Fruit fly (Drosophila melanogaster) whole organism, embryonic: ENCODE results near the gene kdn.
A peak's percentile ranks its signal among the peaks of the same experiment; 100 is the strongest.

Experiments
- Asciz ChIP-seq: fragments of 200-800 bp; sonication (Bioruptor generic); optimal IDR thresholded peaks from 2 replicates; lab custom pipeline; 2017; ENCODE audit warnings: missing biosample characterization, mild to moderate bottlenecking, missing genetic modification characterization, missing genetic modification reagents
- Atf6 ChIP-seq: fragments of 200-800 bp; sonication (Bioruptor generic); IDR thresholded peaks from 2 replicates; pipeline ENCODE4 v1.3.6; 2022; ENCODE audit warnings: missing biosample characterization, missing genetic modification characterization
- Bgb ChIP-seq: fragments of 200-800 bp; sonication (Bioruptor generic); IDR thresholded peaks from 2 replicates; pipeline ENCODE4 v1.3.6; 2022; ENCODE audit warnings: missing biosample characterization, missing genetic modification characterization; ENCODE audit not compliant: partially characterized antibody
- CG11695 ChIP-seq: fragments of 200-800 bp; sonication (Bioruptor generic); IDR thresholded peaks from 3 replicates; pipeline ENCODE4 v1.3.6; 2022; ENCODE audit warnings: missing biosample characterization, missing genetic modification characterization
- CG11723 ChIP-seq: fragments of 200-800 bp; sonication (Bioruptor generic); optimal IDR thresholded peaks from 2 replicates; lab custom pipeline; 2017; ENCODE audit warnings: missing biosample characterization, mild to moderate bottlenecking, missing genetic modification characterization
- CG12659 ChIP-seq: fragments of 200-800 bp; sonication (Bioruptor generic); optimal IDR thresholded peaks from 3 replicates; lab custom pipeline; 2017; ENCODE audit warnings: mild to moderate bottlenecking, missing biosample characterization, missing genetic modification reagents, missing genetic modification characterization
- CG14441 ChIP-seq: fragments of 200-800 bp; sonication (Bioruptor generic); IDR thresholded peaks from 2 replicates; pipeline ENCODE4 v1.3.6; 2022; ENCODE audit warnings: missing biosample characterization, missing genetic modification characterization
- CG14965 ChIP-seq: fragments of 200-800 bp; sonication (Bioruptor generic); optimal IDR thresholded peaks from 2 replicates; lab custom pipeline; 2016; ENCODE audit warnings: missing biosample characterization, missing genetic modification characterization, borderline replicate concordance
- CG15011 ChIP-seq: fragments of 200-800 bp; sonication (Bioruptor generic); optimal IDR thresholded peaks from 3 replicates; lab custom pipeline; 2018; ENCODE audit warnings: missing biosample characterization, mild to moderate bottlenecking, missing genetic modification characterization
- CG15514 ChIP-seq: fragments of 200-800 bp; sonication (Bioruptor generic); optimal IDR thresholded peaks from 3 replicates; lab custom pipeline; 2017; ENCODE audit warnings: missing biosample characterization, missing genetic modification characterization, mild to moderate bottlenecking, moderate library complexity, missing genetic modification reagents
- CG15696 ChIP-seq: fragments of 200-800 bp; sonication (Bioruptor generic); optimal IDR thresholded peaks from 2 replicates; lab custom pipeline; 2019; ENCODE audit warnings: missing biosample characterization, mild to moderate bottlenecking, missing genetic modification characterization, moderate library complexity
- CG1602 ChIP-seq: fragments of 200-800 bp; sonication (Bioruptor generic); optimal IDR thresholded peaks from 3 replicates; lab custom pipeline; 2016; ENCODE audit warnings: missing biosample characterization, missing genetic modification characterization
- CG16815 ChIP-seq: fragments of 200-800 bp; sonication (Bioruptor generic); optimal IDR thresholded peaks from 3 replicates; lab custom pipeline; 2017; ENCODE audit warnings: missing biosample characterization, mild to moderate bottlenecking, missing genetic modification characterization
- CG1792 ChIP-seq: fragments of 200-800 bp; sonication (Bioruptor generic); optimal IDR thresholded peaks from 2 replicates; lab custom pipeline; 2016; ENCODE audit warnings: missing biosample characterization, missing genetic modification characterization
- CG2678 ChIP-seq: fragments of 200-800 bp; sonication (Bioruptor generic); optimal IDR thresholded peaks from 3 replicates; lab custom pipeline; 2019; ENCODE audit warnings: missing biosample characterization, mild to moderate bottlenecking, missing genetic modification characterization, moderate library complexity
- CG42726 ChIP-seq: fragments of 200-800 bp; sonication (Bioruptor generic); IDR thresholded peaks from 2 replicates; pipeline ENCODE4 v1.3.6; 2022; ENCODE audit warnings: missing biosample characterization, missing genetic modification characterization; ENCODE audit not compliant: partially characterized antibody
- CG4707 ChIP-seq: fragments of 200-800 bp; sonication (Bioruptor generic); optimal IDR thresholded peaks from 2 replicates; lab custom pipeline; 2018; ENCODE audit warnings: missing biosample characterization, mild to moderate bottlenecking, missing genetic modification characterization, moderate library complexity
- CG4820 ChIP-seq: fragments of 200-800 bp; sonication (Bioruptor generic); optimal IDR thresholded peaks from 3 replicates; lab custom pipeline; 2016; ENCODE audit warnings: missing biosample characterization, missing genetic modification characterization
- CG5180 ChIP-seq: fragments of 200-800 bp; sonication (Bioruptor generic); optimal IDR thresholded peaks from 3 replicates; lab custom pipeline; 2017; ENCODE audit warnings: missing biosample characterization, missing genetic modification characterization, mild to moderate bottlenecking, moderate library complexity, missing genetic modification reagents
- CG6689 ChIP-seq: fragments of 200-800 bp; sonication (Bioruptor generic); IDR thresholded peaks from 2 replicates; pipeline ENCODE4 v1.3.6; 2022; ENCODE audit warnings: missing biosample characterization, missing genetic modification characterization
- CG6813 ChIP-seq: fragments of 200-800 bp; sonication (Bioruptor generic); optimal IDR thresholded peaks from 2 replicates; lab custom pipeline; 2017; ENCODE audit warnings: missing biosample characterization, missing genetic modification characterization, mild to moderate bottlenecking, moderate library complexity, missing genetic modification reagents
- CG7271 ChIP-seq: fragments of 200-800 bp; sonication (Bioruptor generic); optimal IDR thresholded peaks from 2 replicates; lab custom pipeline; 2018; ENCODE audit warnings: missing biosample characterization, mild to moderate bottlenecking, missing genetic modification characterization, moderate library complexity
- CG7357 ChIP-seq: fragments of 200-800 bp; sonication (Bioruptor generic); IDR thresholded peaks from 3 replicates; pipeline ENCODE4 v1.3.6; 2022; ENCODE audit warnings: missing biosample characterization, missing genetic modification characterization
- CG7987 ChIP-seq: fragments of 200-800 bp; sonication (Bioruptor generic); optimal IDR thresholded peaks from 2 replicates; lab custom pipeline; 2018; ENCODE audit warnings: missing biosample characterization, mild to moderate bottlenecking, missing genetic modification characterization, moderate library complexity
- CG8388 ChIP-seq: fragments of 200-800 bp; sonication (Bioruptor generic); optimal IDR thresholded peaks from 2 replicates; lab custom pipeline; 2019; ENCODE audit warnings: missing biosample characterization, mild to moderate bottlenecking, missing genetic modification characterization, moderate library complexity
- CG8478 ChIP-seq: fragments of >200 bp; optimal IDR thresholded peaks from 2 replicates; lab custom pipeline; 2018
- CG9609 ChIP-seq: fragments of 200-800 bp; sonication (Bioruptor generic); optimal IDR thresholded peaks from 3 replicates; lab custom pipeline; 2016; ENCODE audit warnings: missing biosample characterization, missing genetic modification characterization
- Camta ChIP-seq: fragments of 200-800 bp; sonication (Bioruptor generic); optimal IDR thresholded peaks from 2 replicates; lab custom pipeline; 2016; ENCODE audit warnings: missing biosample characterization, missing genetic modification characterization
- Chrac-16 ChIP-seq: fragments of 200-800 bp; sonication (Bioruptor generic); optimal IDR thresholded peaks from 3 replicates; lab custom pipeline; 2016; ENCODE audit warnings: missing biosample characterization, missing genetic modification characterization
- Dll ChIP-seq: fragments of 200-800 bp; sonication (Bioruptor generic); IDR thresholded peaks from 4 replicates; pipeline ENCODE4 v1.3.6; 2022; ENCODE audit warnings: missing biosample characterization, missing genetic modification characterization; ENCODE audit not compliant: partially characterized antibody
- H2.0 ChIP-seq: fragments of 200-800 bp; sonication (Bioruptor generic); IDR thresholded peaks from 2 replicates; pipeline ENCODE4 v1.3.6; 2022; ENCODE audit warnings: missing biosample characterization, missing genetic modification characterization
- HLH4C ChIP-seq: fragments of 200-800 bp; sonication (Bioruptor generic); IDR thresholded peaks from 3 replicates; pipeline ENCODE4 v1.3.6; 2022; ENCODE audit warnings: missing biosample characterization, missing genetic modification characterization; ENCODE audit not compliant: partially characterized antibody
- MESR4 ChIP-seq: fragments of 200-800 bp; sonication (Bioruptor generic); optimal IDR thresholded peaks from 2 replicates; lab custom pipeline; 2018; ENCODE audit warnings: missing biosample characterization, mild to moderate bottlenecking, missing genetic modification characterization, moderate library complexity
- Max ChIP-seq: fragments of 200-800 bp; sonication (Bioruptor generic); optimal IDR thresholded peaks from 2 replicates; lab custom pipeline; 2016; ENCODE audit warnings: missing biosample characterization, mild to moderate bottlenecking, missing genetic modification characterization
- NC2α ChIP-seq: fragments of 200-800 bp; sonication (Bioruptor generic); optimal IDR thresholded peaks from 2 replicates; lab custom pipeline; 2016; ENCODE audit warnings: missing biosample characterization, missing genetic modification characterization
- TFAM ChIP-seq: fragments of 200-800 bp; sonication (Bioruptor generic); optimal IDR thresholded peaks from 2 replicates; lab custom pipeline; 2017; ENCODE audit warnings: missing biosample characterization, missing genetic modification characterization, inconsistent platforms
- Tbp ChIP-seq: fragments of >200 bp; optimal IDR thresholded peaks from 2 replicates; lab custom pipeline; 2018; ENCODE audit warnings: missing biosample characterization, missing genetic modification characterization
- Xrp1 ChIP-seq: fragments of 200-800 bp; sonication (Bioruptor generic); IDR thresholded peaks from 2 replicates; pipeline ENCODE4 v1.3.6; 2022; ENCODE audit warnings: missing biosample characterization, missing genetic modification characterization
- btn ChIP-seq: fragments of 200-800 bp; sonication (Bioruptor generic); optimal IDR thresholded peaks from 2 replicates; lab custom pipeline; 2016; ENCODE audit warnings: missing biosample characterization, missing genetic modification characterization
- esg ChIP-seq: fragments of 200-800 bp; sonication (Bioruptor generic); conservative IDR thresholded peaks from 2 replicates; pipeline ENCODE4 v1.3.6; 2022; ENCODE audit warnings: missing biosample characterization, missing genetic modification characterization
- gfzf ChIP-seq: fragments of 200-800 bp; sonication (Bioruptor generic); optimal IDR thresholded peaks from 2 replicates; lab custom pipeline; 2016; ENCODE audit warnings: missing biosample characterization, mild to moderate bottlenecking, missing genetic modification characterization, moderate library complexity
- insv ChIP-seq, 2 experiments: fragments of 200-800 bp; sonication (Bioruptor generic); optimal IDR thresholded peaks; 3 replicates each; lab custom pipeline; 2016 to 2018; ENCODE audit warnings: missing biosample characterization in 2 of 2, missing genetic modification characterization in 2 of 2
- jumu ChIP-seq: fragments of 200-800 bp; sonication (Bioruptor generic); optimal IDR thresholded peaks from 3 replicates; lab custom pipeline; 2016; ENCODE audit warnings: missing biosample characterization, missing genetic modification characterization
- kay ChIP-seq: fragments of 200-800 bp; sonication (Bioruptor generic); optimal IDR thresholded peaks from 2 replicates; lab custom pipeline; 2016; ENCODE audit warnings: missing biosample characterization, missing genetic modification characterization
- mld ChIP-seq: fragments of 200-800 bp; sonication (Bioruptor generic); IDR thresholded peaks from 3 replicates; pipeline ENCODE4 v1.3.6; 2022; ENCODE audit warnings: missing biosample characterization, missing genetic modification characterization; ENCODE audit not compliant: partially characterized antibody
- pan ChIP-seq, 4 experiments: fragments of >200 bp in 3 of 4; fragments of 200-800 bp in 1 of 4; sonication (Bioruptor generic) in 1 of 4; optimal IDR thresholded peaks in 3 of 4; IDR thresholded peaks in 1 of 4; 2 replicates each; pipeline versions ENCODE4 v1.3.6 to Lab custom; 2017 to 2022; ENCODE audit warnings: missing biosample characterization in 2 of 4, missing genetic modification characterization in 2 of 4, mixed read lengths in 1 of 4
- rib ChIP-seq: fragments of 200-800 bp; sonication (Bioruptor generic); IDR thresholded peaks from 2 replicates; pipeline ENCODE4 v1.3.6; 2022; ENCODE audit warnings: missing biosample characterization, missing genetic modification characterization
- slou ChIP-seq: fragments of 200-800 bp; sonication (Bioruptor generic); optimal IDR thresholded peaks from 3 replicates; lab custom pipeline; 2016; ENCODE audit warnings: missing biosample characterization, missing genetic modification characterization
- tio ChIP-seq: fragments of 200-800 bp; sonication (Bioruptor generic); optimal IDR thresholded peaks from 2 replicates; lab custom pipeline; 2017; ENCODE audit warnings: missing biosample characterization, missing genetic modification characterization, inconsistent platforms
- trh ChIP-seq: fragments of 200-800 bp; sonication (Bioruptor generic); optimal IDR thresholded peaks from 2 replicates; lab custom pipeline; 2016; ENCODE audit warnings: missing biosample characterization, missing genetic modification characterization

Gene kdn

dm6 chrX:6346926-6347367 is 3.5 kb upstream of the kdn start, which contains the start of gene CG3847 (continued):
- TF ChIP-seq CG12659 (peak; percentile 94), CG7271 (tag; lab: Kevin White, UChicago) (peak; percentile 55), Max (GFP tag; lab: Kevin White, UChicago) (peak; percentile 13), Atf6 (GFP tag; lab: Robert Waterston, UW) (no peak), gfzf (GFP tag; lab: Kevin White, UChicago) (peak; percentile 96), TFAM (GFP tag; lab: Kevin White, UChicago) (no peak), CG15696 (tag; lab: Kevin White, UChicago) (no peak), CG8388 (GFP tag; lab: Kevin White, UChicago) (no peak), esg (no peak), CG15011 (no peak), CG7357 (no peak), Dll (GFP tag; lab: Robert Waterston, UW) (peak; percentile 63), Tbp (GFP tag; lab: Kevin White, UChicago) (no peak), CG4820 (peak; percentile 18), MESR4 (GFP tag; lab: Kevin White, UChicago) (peak; percentile 95), CG1792 (no peak), btn (GFP tag; lab: Kevin White, UChicago) (no peak), kay (GFP tag; lab: Kevin White, UChicago) (no peak), CG2678 (peak; percentile 6), NC2α (GFP tag; lab: Kevin White, UChicago) (peak; percentile 18), CG6813 (no peak), CG42726 (GFP tag; lab: Robert Waterston, UW) (peak; percentile 75), CG1602 (GFP tag; lab: Kevin White, UChicago) (no peak), insv (GFP tag; optimal IDR thresholded peaks at IDR 0.05; lab: Kevin White, UChicago) (peak in 1 of 2 experiments; percentile 72), jumu (GFP tag; lab: Kevin White, UChicago) (peak; percentile 67), CG14441 (GFP tag; lab: Robert Waterston, UW) (no peak), CG15514 (peak; percentile 81), HLH4C (GFP tag; lab: Robert Waterston, UW) (peak; percentile 48; the same call in 2 of the 3 replicates), mld (GFP tag; lab: Robert Waterston, UW) (no peak), tio (GFP tag; lab: Kevin White, UChicago) (no peak), trh (no peak), Camta (GFP tag; lab: Kevin White, UChicago) (peak; percentile 13), CG4707 (GFP tag; lab: Kevin White, UChicago) (no peak), rib (GFP tag; lab: Robert Waterston, UW) (peak; percentile 59; the same call in 1 of the 2 replicates), CG8478 (lab: Kevin White, UChicago) (no peak), Xrp1 (GFP tag; lab: Robert Waterston, UW) (no peak), H2.0 (GFP tag; lab: Robert Waterston, UW) (peak; percentile 34; the same call in 1 of the 2 replicates), CG7987 (peak; percentile 37), Asciz (GFP tag; lab: Kevin White, UChicago) (no peak), CG5180 (no peak), slou (GFP tag; lab: Kevin White, UChicago) (peak; percentile 23), Chrac-16 (GFP tag; lab: Kevin White, UChicago) (no peak), CG11723 (no peak), CG9609 (GFP tag; lab: Kevin White, UChicago) (peak; percentile 29), pan (optimal IDR thresholded peaks at IDR 0.05; lab: Kevin White, UChicago) (no peak), pan (GFP tag; optimal IDR thresholded peaks at IDR 0.05 in 1 of 2, IDR thresholded peaks at IDR 0.05 in 1 of 2) (peak in 1 of 2 experiments; percentile 29), CG11695 (GFP tag; lab: Robert Waterston, UW) (0 out of 3 replicates have a peak, but pooled peaks have one; percentile 20), Bgb (GFP tag; lab: Robert Waterston, UW) (peak; percentile 81), CG16815 (GFP tag; lab: Kevin White, UChicago) (no peak), CG14965 (GFP tag; lab: Kevin White, UChicago) (no peak), CG6689 (GFP tag; lab: Robert Waterston, UW) (no peak)
